Worm (Caenorhabditis elegans) whole organism, L2 larva: ENCODE measurements around the gene C17G1.14.
"Not testable (repeated sequence)": the region's sequence is repeated elsewhere in the genome, so short reads cannot be mapped to it uniquely, and the experiment has no call there.

Experiments used
- C34F6.9 ChIP-seq: fragments of 150-350 bp; optimal IDR thresholded peaks from 2 replicates; lab custom pipeline; 2014; ENCODE audit warnings: missing biosample characterization, missing genetic modification characterization
- F13H6.1 ChIP-seq: sonication (generic microtip); optimal IDR thresholded peaks from 2 replicates; lab custom pipeline; 2016; ENCODE audit warnings: missing genetic modification characterization, missing compliant biosample characterization
- R02D3.7 ChIP-seq: fragments of 150-350 bp; optimal IDR thresholded peaks from 2 replicates; lab custom pipeline; 2014; ENCODE audit warnings: missing biosample characterization, missing genetic modification characterization
- ZK546.5 ChIP-seq: sonication (generic microtip); optimal IDR thresholded peaks from 2 replicates; lab custom pipeline; 2017; ENCODE audit warnings: missing biosample characterization, missing genetic modification characterization
- alr-1 ChIP-seq: fragments of 150-350 bp; optimal IDR thresholded peaks from 2 replicates; lab custom pipeline; 2014; ENCODE audit warnings: missing biosample characterization, missing genetic modification characterization
- ama-1 ChIP-seq: fragments of 150-350 bp; optimal IDR thresholded peaks from 2 replicates; lab custom pipeline; 2018; ENCODE audit warnings: inconsistent platforms
- ceh-16 ChIP-seq: fragments of 150-350 bp; optimal IDR thresholded peaks from 2 replicates; lab custom pipeline; 2014; ENCODE audit warnings: missing biosample characterization, missing genetic modification characterization
- dmd-4 ChIP-seq: sonication (generic microtip); optimal IDR thresholded peaks from 2 replicates; lab custom pipeline; 2017; ENCODE audit warnings: missing biosample characterization, missing genetic modification characterization
- egl-27 ChIP-seq: sonication (generic microtip); optimal IDR thresholded peaks from 3 replicates; lab custom pipeline; 2017; ENCODE audit warnings: missing biosample characterization, missing genetic modification reagents, missing genetic modification characterization
- elt-1 ChIP-seq: fragments of 150-350 bp; optimal IDR thresholded peaks from 2 replicates; lab custom pipeline; 2014; ENCODE audit warnings: missing biosample characterization, missing genetic modification characterization
- elt-3 ChIP-seq: sonication (generic microtip); optimal IDR thresholded peaks from 2 replicates; lab custom pipeline; 2017; ENCODE audit warnings: missing biosample characterization, missing genetic modification characterization
- fos-1 ChIP-seq: fragments of 150-350 bp; optimal IDR thresholded peaks from 2 replicates; lab custom pipeline; 2014; ENCODE audit warnings: missing biosample characterization, missing genetic modification characterization
- gmeb-1 ChIP-seq: fragments of 150-350 bp; optimal IDR thresholded peaks from 2 replicates; lab custom pipeline; 2014; ENCODE audit warnings: missing biosample characterization, missing genetic modification characterization
- lin-11 ChIP-seq: fragments of 150-350 bp; sonication (generic microtip); optimal IDR thresholded peaks from 2 replicates; lab custom pipeline; 2014; ENCODE audit warnings: missing biosample characterization, missing genetic modification characterization, inconsistent platforms, mixed read lengths
- lsy-2 ChIP-seq, 2 experiments: fragments of 150-350 bp in 1 of 2; sonication (generic microtip) in 1 of 2; optimal IDR thresholded peaks; 2 replicates each; lab custom pipeline; 2014 to 2017; ENCODE audit warnings: missing biosample characterization in 2 of 2, missing genetic modification characterization in 2 of 2
- mbf-1 ChIP-seq: sonication (generic microtip); optimal IDR thresholded peaks from 2 replicates; lab custom pipeline; 2017; ENCODE audit warnings: missing biosample characterization, missing genetic modification characterization
- mdl-1 ChIP-seq, 2 experiments: fragments of 150-350 bp in 1 of 2; sonication (generic microtip) in 1 of 2; optimal IDR thresholded peaks; 2 replicates each; lab custom pipeline; 2017; ENCODE audit warnings: missing biosample characterization in 2 of 2, missing genetic modification characterization in 2 of 2
- nhr-10 ChIP-seq: sonication (generic microtip); optimal IDR thresholded peaks from 2 replicates; lab custom pipeline; 2017; ENCODE audit warnings: missing biosample characterization, missing genetic modification characterization
- nhr-11 ChIP-seq: fragments of 150-350 bp; optimal IDR thresholded peaks from 2 replicates; lab custom pipeline; 2014; ENCODE audit warnings: missing biosample characterization, missing genetic modification characterization
- nhr-12 ChIP-seq: fragments of 150-350 bp; optimal IDR thresholded peaks from 2 replicates; lab custom pipeline; 2014; ENCODE audit warnings: missing biosample characterization, missing genetic modification characterization
- nhr-129 ChIP-seq: fragments of 150-350 bp; optimal IDR thresholded peaks from 2 replicates; lab custom pipeline; 2014; ENCODE audit warnings: missing biosample characterization, missing genetic modification characterization
- nhr-23 ChIP-seq: fragments of 150-350 bp; optimal IDR thresholded peaks from 2 replicates; lab custom pipeline; 2014; ENCODE audit warnings: missing biosample characterization, missing genetic modification reagents, missing genetic modification characterization
- nhr-237 ChIP-seq: fragments of 150-350 bp; optimal IDR thresholded peaks from 2 replicates; lab custom pipeline; 2014; ENCODE audit warnings: missing biosample characterization, missing genetic modification characterization
- nhr-25 ChIP-seq: fragments of 150-350 bp; sonication (generic microtip); optimal IDR thresholded peaks from 3 replicates; lab custom pipeline; 2014; ENCODE audit warnings: missing biosample characterization, missing genetic modification characterization
- nhr-6 ChIP-seq: fragments of 150-350 bp; optimal IDR thresholded peaks from 2 replicates; lab custom pipeline; 2014; ENCODE audit warnings: missing biosample characterization, missing genetic modification characterization
- skn-1 ChIP-seq: sonication (generic microtip); optimal IDR thresholded peaks from 2 replicates; lab custom pipeline; 2017; ENCODE audit warnings: missing biosample characterization, missing genetic modification characterization
- sma-9 ChIP-seq, 2 experiments: fragments of 150-350 bp in 1 of 2; sonication (generic microtip) in 1 of 2; optimal IDR thresholded peaks; 2 replicates each; lab custom pipeline; 2014 to 2016; ENCODE audit warnings: missing genetic modification characterization in 2 of 2, mild to moderate bottlenecking in 1 of 2, missing biosample characterization in 1 of 2, missing compliant biosample characterization in 1 of 2, missing genetic modification reagents in 1 of 2, moderate library complexity in 1 of 2
- snpc-4 ChIP-seq: fragments of 150-350 bp; optimal IDR thresholded peaks from 2 replicates; lab custom pipeline; 2014; ENCODE audit warnings: missing biosample characterization, missing genetic modification characterization
- unc-39 ChIP-seq: fragments of 150-350 bp; optimal IDR thresholded peaks from 2 replicates; lab custom pipeline; 2014; ENCODE audit warnings: missing biosample characterization, missing genetic modification characterization
- unc-55 ChIP-seq: fragments of 150-350 bp; sonication (generic microtip); optimal IDR thresholded peaks from 3 replicates; lab custom pipeline; 2014; ENCODE audit warnings: missing biosample characterization, missing genetic modification reagents, missing genetic modification characterization
- ztf-1 ChIP-seq: fragments of 200-800 bp; sonication (Bioruptor generic); conservative IDR thresholded peaks from 2 replicates; pipeline ENCODE4 v1.3.6; 2022; ENCODE audit warnings: missing genetic modification characterization, missing compliant biosample characterization
- ztf-4 ChIP-seq: fragments of 150-350 bp; optimal IDR thresholded peaks from 2 replicates; lab custom pipeline; 2014; ENCODE audit warnings: missing biosample characterization, missing genetic modification characterization

The C17G1.14 gene

DNA sequence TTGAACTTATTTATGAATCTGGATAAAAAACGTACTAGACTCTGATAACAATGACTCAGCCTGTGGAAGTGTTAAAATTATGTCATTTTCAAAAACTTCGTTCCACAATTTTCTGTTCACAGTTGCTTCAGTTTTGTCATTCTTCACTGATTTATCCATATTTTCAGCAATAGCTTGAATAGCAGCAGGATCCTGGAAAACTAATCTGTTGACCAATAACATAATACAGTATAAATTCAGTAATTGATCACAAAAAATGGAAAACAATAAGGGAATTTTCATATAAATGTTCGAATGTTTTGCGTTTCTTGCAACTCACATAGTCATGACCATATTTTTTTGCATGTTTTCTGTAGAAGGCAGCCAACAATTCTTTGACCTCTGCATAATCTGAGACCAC, 9.9 kb downstream of the C17G1.14 start:
- TF ChIP-seq dmd-4 (tag; lab: Kevin White, UChicago) = no peak
- no peak for TF ChIP-seq F13H6.1 (tag; lab: Kevin White, UChicago)
- TF ChIP-seq ZK546.5 (tag; lab: Kevin White, UChicago) = no peak
- no peak for TF ChIP-seq elt-1 (tag; lab: Kevin White, UChicago)
- TF ChIP-seq, all 48 proteins: peak for 0

DNA sequence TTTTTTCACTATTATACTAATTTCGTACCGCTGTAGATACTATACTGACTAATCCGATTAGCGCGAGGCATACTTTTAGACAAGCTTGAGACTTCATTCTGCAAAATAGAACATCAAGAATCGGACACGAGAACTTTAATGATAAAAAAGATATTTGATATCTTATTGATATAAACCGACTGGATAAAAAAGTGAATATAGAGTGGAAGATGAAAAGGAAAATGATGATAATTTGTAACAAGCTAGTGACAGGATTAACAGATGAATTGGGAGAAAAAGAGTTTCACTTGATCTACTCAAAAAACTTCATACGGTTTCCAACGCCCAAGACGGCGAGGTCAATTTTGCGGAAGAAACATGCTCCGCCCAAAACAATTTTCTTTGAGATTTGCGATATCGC, 10.3 kb downstream of the C17G1.14 start, which contains the start of gene nas-37:
TSS of gene nas-37 (minus strand) at position 101 of the 400 bp plus-strand sequence.
- TF ChIP-seq nhr-237 (tag; lab: Kevin White, UChicago) (no peak), nhr-10 (tag; lab: Kevin White, UChicago) (no peak), unc-39 (tag; lab: Kevin White, UChicago) (no peak), C34F6.9 (no peak), egl-27 (tag; lab: Kevin White, UChicago) (no peak), ceh-16 (tag; lab: Kevin White, UChicago) (no peak), gmeb-1 (tag; lab: Kevin White, UChicago) (no peak), snpc-4 (tag; lab: Kevin White, UChicago) (no peak), ZK546.5 (tag; lab: Kevin White, UChicago) (no peak), alr-1 (tag; lab: Kevin White, UChicago) (no peak), unc-55 (GFP tag; lab: Kevin White, UChicago) (no peak), mbf-1 (no peak), ztf-4 (tag; lab: Kevin White, UChicago) (no peak), skn-1 (no peak), ztf-1 (GFP tag; lab: Robert Waterston, UW) (no peak), nhr-23 (tag; lab: Kevin White, UChicago) (no peak), nhr-129 (tag; lab: Kevin White, UChicago) (no peak)
- TF ChIP-seq, all 48 proteins: peak for 0

DNA sequence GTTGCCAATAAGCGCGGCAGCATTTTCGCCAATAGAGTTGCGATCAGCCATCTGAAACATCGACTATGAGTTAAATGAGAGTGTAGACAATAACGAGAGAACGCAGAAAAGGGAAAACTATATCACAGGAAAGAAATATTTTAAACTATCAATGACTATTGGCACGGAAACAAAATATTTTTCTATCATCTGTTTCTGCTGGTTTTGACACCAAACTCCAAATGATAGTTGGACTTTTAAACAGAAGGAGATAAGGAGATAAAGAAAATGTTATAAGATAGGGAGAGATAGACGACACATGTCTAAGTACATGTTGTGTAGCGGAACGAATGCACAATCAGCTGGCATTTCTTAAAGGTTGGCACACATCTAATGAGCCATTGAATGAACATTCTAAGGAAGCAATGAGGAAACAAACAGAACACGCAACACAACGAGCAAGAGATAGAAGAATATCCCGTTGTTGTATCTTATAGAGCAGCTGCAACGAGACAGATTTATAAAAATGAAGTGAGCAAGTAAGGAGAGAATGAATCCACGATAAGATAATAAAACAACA, 15.9 kb downstream of the C17G1.14 start, which contains the start of gene cysl-1:
TSS of gene cysl-1 (minus strand) at position 51 of the 559 bp plus-strand sequence.
- no peak for TF ChIP-seq skn-1
- peak in 1 of 2 experiments; percentile 7 for TF ChIP-seq lsy-2 (tag; optimal IDR thresholded peaks at IDR 0.05; lab: Kevin White, UChicago)
- TF ChIP-seq alr-1 (tag; lab: Kevin White, UChicago) = no peak
- no peak for TF ChIP-seq ztf-1 (GFP tag; lab: Robert Waterston, UW)
- peak; percentile 56 for TF ChIP-seq F13H6.1 (tag; lab: Kevin White, UChicago)
- TF ChIP-seq lin-11 (tag; lab: Kevin White, UChicago) = no peak
- no peak for TF ChIP-seq R02D3.7
- TF ChIP-seq nhr-12 (tag; lab: Kevin White, UChicago) = no peak
- TF ChIP-seq ztf-4 (tag; lab: Kevin White, UChicago) = peak; percentile 50
- no peak for TF ChIP-seq nhr-11 (tag; lab: Kevin White, UChicago)
- peak; percentile 84 for TF ChIP-seq sma-9 (GFP tag; optimal IDR thresholded peaks at IDR 0.05; lab: Kevin White, UChicago)
- TF ChIP-seq sma-9 (tag; optimal IDR thresholded peaks at IDR 0.05; lab: Kevin White, UChicago) = no peak
- TF ChIP-seq nhr-25 (tag; lab: Kevin White, UChicago) = no peak
- TF ChIP-seq nhr-6 (tag; lab: Kevin White, UChicago) = no peak
- TF ChIP-seq, all 48 proteins: peak for 4

DNA sequence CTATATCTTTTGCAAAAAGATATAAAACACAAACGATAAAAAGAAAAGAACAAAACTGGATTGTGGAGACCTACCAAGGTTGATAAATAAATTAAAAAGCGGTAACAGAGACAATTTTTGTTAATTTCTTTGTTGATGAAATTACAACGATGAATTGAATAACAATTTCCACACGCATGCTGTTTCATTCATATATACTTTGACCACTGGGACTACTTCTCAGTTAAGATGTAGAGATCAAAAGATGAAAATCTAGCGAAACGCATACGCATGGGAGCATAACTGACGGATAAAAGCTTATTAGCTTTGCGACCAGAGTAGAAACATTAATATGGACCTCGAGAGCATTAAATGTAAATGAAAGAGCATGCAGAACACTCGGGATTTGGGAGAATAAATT, 17.4 kb downstream of the C17G1.14 start:
- TF ChIP-seq fos-1 (tag; lab: Kevin White, UChicago) (no peak), nhr-23 (tag; lab: Kevin White, UChicago) (no peak), mbf-1 (no peak), nhr-237 (tag; lab: Kevin White, UChicago) (no peak), elt-3 (tag; lab: Kevin White, UChicago) (no peak), ama-1 (no peak)

DNA sequence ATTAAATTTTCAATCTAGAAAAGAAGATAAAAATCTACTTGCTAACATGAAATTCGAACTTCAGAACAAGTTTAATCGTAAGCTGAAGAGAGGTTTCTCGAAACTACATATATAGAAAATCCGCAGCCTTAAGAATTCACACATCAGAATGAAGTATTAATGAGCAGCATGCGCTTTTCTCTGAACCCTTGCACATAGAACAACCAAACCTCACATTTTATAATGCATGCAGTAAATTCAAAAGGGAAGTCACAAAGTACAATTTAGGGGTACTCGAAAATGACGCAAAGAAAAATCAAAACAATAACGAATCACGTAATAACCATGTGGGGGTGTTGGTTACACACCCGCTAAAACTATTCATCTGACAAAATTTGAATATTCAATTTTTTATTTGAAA, 17.9 kb downstream of the C17G1.14 start:
- peak; percentile 42 for TF ChIP-seq C34F6.9
- TF ChIP-seq mdl-1 (tag; optimal IDR thresholded peaks at IDR 0.05; lab: Kevin White, UChicago) = peak; percentile 22 to 23
- peak; percentile 36 for TF ChIP-seq unc-55 (GFP tag; lab: Kevin White, UChicago)
- peak; percentile 39 for TF ChIP-seq sma-9 (GFP tag; optimal IDR thresholded peaks at IDR 0.05; lab: Kevin White, UChicago)
- TF ChIP-seq sma-9 (tag; optimal IDR thresholded peaks at IDR 0.05; lab: Kevin White, UChicago) = not testable (repeated sequence)
- TF ChIP-seq lsy-2 (tag; optimal IDR thresholded peaks at IDR 0.05; lab: Kevin White, UChicago) = peak in 1 of 2 experiments; percentile 3
